Fruit fly (Drosophila melanogaster) whole organism, embryonic: Measurements from ENCODE around the gene Zip88E.

Experiments used
- Abd-B ChIP-seq: fragments of 200-800 bp; sonication (Bioruptor generic); optimal IDR thresholded peaks from 2 replicates; lab custom pipeline; 2018; ENCODE audit warnings: missing biosample characterization, mild to moderate bottlenecking, missing genetic modification characterization, moderate library complexity
- Bdp1 ChIP-seq: fragments of 200-800 bp; sonication (Bioruptor generic); optimal IDR thresholded peaks from 3 replicates; lab custom pipeline; 2016; ENCODE audit warnings: missing biosample characterization, missing genetic modification characterization
- CG10147 ChIP-seq: fragments of 200-800 bp; sonication (Bioruptor generic); optimal IDR thresholded peaks from 2 replicates; lab custom pipeline; 2019; ENCODE audit warnings: missing biosample characterization, mild to moderate bottlenecking, missing genetic modification characterization, moderate library complexity
- CG10431 ChIP-seq: fragments of 200-800 bp; sonication (Bioruptor generic); optimal IDR thresholded peaks from 3 replicates; lab custom pipeline; 2018; ENCODE audit warnings: missing biosample characterization, mild to moderate bottlenecking, missing genetic modification characterization
- CG12104 ChIP-seq: fragments of 200-800 bp; sonication (Bioruptor generic); optimal IDR thresholded peaks from 3 replicates; lab custom pipeline; 2016; ENCODE audit warnings: missing biosample characterization, missing genetic modification characterization
- CG12155 ChIP-seq: fragments of 200-800 bp; sonication (Bioruptor generic); optimal IDR thresholded peaks from 3 replicates; lab custom pipeline; 2016; ENCODE audit warnings: missing biosample characterization, missing genetic modification characterization
- CG12219 ChIP-seq: fragments of 200-800 bp; sonication (Bioruptor generic); optimal IDR thresholded peaks from 3 replicates; lab custom pipeline; 2018; ENCODE audit warnings: missing biosample characterization, mild to moderate bottlenecking, missing genetic modification characterization
- CG13624 ChIP-seq: fragments of 200-800 bp; sonication (Bioruptor generic); optimal IDR thresholded peaks from 2 replicates; lab custom pipeline; 2016; ENCODE audit warnings: missing biosample characterization, missing genetic modification characterization
- CG15073 ChIP-seq: fragments of 200-800 bp; sonication (Bioruptor generic); optimal IDR thresholded peaks from 2 replicates; lab custom pipeline; 2016; ENCODE audit warnings: missing biosample characterization, missing genetic modification characterization
- CG15601 ChIP-seq: fragments of 200-800 bp; sonication (Bioruptor generic); optimal IDR thresholded peaks from 3 replicates; lab custom pipeline; 2019; ENCODE audit warnings: missing biosample characterization, mild to moderate bottlenecking, missing genetic modification characterization, moderate library complexity
- CG16863 ChIP-seq: fragments of 200-800 bp; sonication (Bioruptor generic); optimal IDR thresholded peaks from 3 replicates; lab custom pipeline; 2016; ENCODE audit warnings: missing biosample characterization, missing genetic modification characterization
- CG17186 ChIP-seq: fragments of 200-800 bp; sonication (Bioruptor generic); optimal IDR thresholded peaks from 3 replicates; lab custom pipeline; 2017; ENCODE audit warnings: missing biosample characterization, missing genetic modification reagents, missing genetic modification characterization
- CG17385 ChIP-seq: fragments of 200-800 bp; sonication (Bioruptor generic); optimal IDR thresholded peaks from 3 replicates; lab custom pipeline; 2018; ENCODE audit warnings: missing biosample characterization, mild to moderate bottlenecking, missing genetic modification characterization
- CG18262 ChIP-seq: fragments of 200-800 bp; optimal IDR thresholded peaks from 3 replicates; lab custom pipeline; 2019; ENCODE audit warnings: missing biosample characterization, mild to moderate bottlenecking, missing genetic modification characterization, moderate library complexity
- CG18599 ChIP-seq: fragments of 200-800 bp; sonication (Bioruptor generic); optimal IDR thresholded peaks from 3 replicates; lab custom pipeline; 2017; ENCODE audit warnings: missing biosample characterization, missing genetic modification characterization, mild to moderate bottlenecking, moderate library complexity, missing genetic modification reagents
- CG2129 ChIP-seq: fragments of 200-800 bp; sonication (Bioruptor generic); IDR thresholded peaks from 2 replicates; pipeline ENCODE4 v1.3.6; 2022; ENCODE audit warnings: missing biosample characterization, missing genetic modification characterization; ENCODE audit not compliant: partially characterized antibody
- CG2678 ChIP-seq: fragments of 200-800 bp; sonication (Bioruptor generic); optimal IDR thresholded peaks from 3 replicates; lab custom pipeline; 2019; ENCODE audit warnings: missing biosample characterization, mild to moderate bottlenecking, missing genetic modification characterization, moderate library complexity
- CG33213 ChIP-seq: fragments of 200-800 bp; sonication (Bioruptor generic); optimal IDR thresholded peaks from 3 replicates; lab custom pipeline; 2016; ENCODE audit warnings: missing biosample characterization, missing genetic modification characterization
- CG7556 ChIP-seq: fragments of 200-800 bp; sonication (Bioruptor generic); optimal IDR thresholded peaks from 2 replicates; lab custom pipeline; 2017; ENCODE audit warnings: missing biosample characterization, mild to moderate bottlenecking, missing genetic modification characterization
- CG8089 ChIP-seq: fragments of 200-800 bp; sonication (Bioruptor generic); optimal IDR thresholded peaks from 3 replicates; lab custom pipeline; 2016; ENCODE audit warnings: missing biosample characterization, missing genetic modification characterization
- CG8359 ChIP-seq: fragments of 200-800 bp; sonication (Bioruptor generic); optimal IDR thresholded peaks from 2 replicates; lab custom pipeline; 2017; ENCODE audit warnings: missing biosample characterization, mild to moderate bottlenecking, missing genetic modification characterization, borderline replicate concordance
- CG8478 ChIP-seq: fragments of >200 bp; optimal IDR thresholded peaks from 2 replicates; lab custom pipeline; 2018
- D ChIP-seq, 2 experiments: fragments of 200-800 bp in 1 of 2; fragments of >200 bp in 1 of 2; sonication (Bioruptor generic) in 1 of 2; optimal IDR thresholded peaks; 2 replicates in 1 of 2; 3 replicates in 1 of 2; lab custom pipeline; 2017; ENCODE audit warnings: mild to moderate bottlenecking in 1 of 2, missing biosample characterization in 1 of 2, missing genetic modification characterization in 1 of 2, missing genetic modification reagents in 1 of 2
- Dek ChIP-seq: fragments of 200-800 bp; sonication (Bioruptor generic); optimal IDR thresholded peaks from 3 replicates; lab custom pipeline; 2019; ENCODE audit warnings: missing biosample characterization, mild to moderate bottlenecking, missing genetic modification characterization, moderate library complexity
- Dfd ChIP-seq, 2 experiments: fragments of >200 bp; optimal IDR thresholded peaks; 2 replicates each; lab custom pipeline; 2017; ENCODE audit warnings: missing biosample characterization in 2 of 2, missing genetic modification characterization in 2 of 2
- Ets97D ChIP-seq: fragments of 200-800 bp; sonication (Bioruptor generic); optimal IDR thresholded peaks from 3 replicates; lab custom pipeline; 2016; ENCODE audit warnings: missing biosample characterization, missing genetic modification characterization
- Fer1 ChIP-seq: fragments of 200-800 bp; sonication (Bioruptor generic); optimal IDR thresholded peaks from 2 replicates; lab custom pipeline; 2017; ENCODE audit warnings: missing biosample characterization, mild to moderate bottlenecking, missing genetic modification characterization
- HLH3B ChIP-seq: fragments of 200-800 bp; sonication (Bioruptor generic); IDR thresholded peaks from 2 replicates; pipeline ENCODE4 v1.3.6; 2022; ENCODE audit warnings: missing biosample characterization, missing genetic modification characterization
- Hey ChIP-seq: fragments of 200-800 bp; sonication (Bioruptor generic); optimal IDR thresholded peaks from 3 replicates; lab custom pipeline; 2018; ENCODE audit warnings: missing biosample characterization, mild to moderate bottlenecking, missing genetic modification characterization
- MBD-R2 ChIP-seq: fragments of 200-800 bp; sonication (Bioruptor generic); IDR thresholded peaks from 2 replicates; pipeline ENCODE4 v1.3.6; 2022; ENCODE audit warnings: missing biosample characterization, missing genetic modification characterization
- Myb ChIP-seq: fragments of 200-800 bp; sonication (Bioruptor generic); optimal IDR thresholded peaks from 2 replicates; lab custom pipeline; 2016; ENCODE audit warnings: missing biosample characterization, missing genetic modification characterization
- Oli ChIP-seq: fragments of 200-800 bp; sonication (Bioruptor generic); optimal IDR thresholded peaks from 2 replicates; lab custom pipeline; 2018; ENCODE audit warnings: missing biosample characterization, mild to moderate bottlenecking, missing genetic modification characterization, moderate library complexity
- PHDP ChIP-seq: fragments of 200-800 bp; sonication (Bioruptor generic); optimal IDR thresholded peaks from 3 replicates; lab custom pipeline; 2018; ENCODE audit warnings: missing biosample characterization, mild to moderate bottlenecking, missing genetic modification characterization, moderate library complexity
- Vsx1 ChIP-seq: fragments of 200-800 bp; sonication (Bioruptor generic); optimal IDR thresholded peaks from 2 replicates; lab custom pipeline; 2017; ENCODE audit warnings: missing biosample characterization, mild to moderate bottlenecking, missing genetic modification characterization, missing genetic modification reagents
- bbx ChIP-seq: fragments of 200-800 bp; sonication (Bioruptor generic); IDR thresholded peaks from 2 replicates; pipeline ENCODE4 v1.3.6; 2022; ENCODE audit warnings: missing biosample characterization, missing genetic modification characterization; ENCODE audit not compliant: partially characterized antibody
- btn ChIP-seq: fragments of 200-800 bp; sonication (Bioruptor generic); optimal IDR thresholded peaks from 2 replicates; lab custom pipeline; 2016; ENCODE audit warnings: missing biosample characterization, missing genetic modification characterization
- fd3F ChIP-seq: fragments of 200-800 bp; sonication (Bioruptor generic); optimal IDR thresholded peaks from 2 replicates; lab custom pipeline; 2018; ENCODE audit warnings: missing biosample characterization, mild to moderate bottlenecking, missing genetic modification characterization, moderate library complexity
- fd64A ChIP-seq: fragments of 200-800 bp; sonication (Bioruptor generic); optimal IDR thresholded peaks from 3 replicates; lab custom pipeline; 2018; ENCODE audit warnings: missing biosample characterization, mild to moderate bottlenecking, missing genetic modification characterization
- gem ChIP-seq: fragments of 200-800 bp; sonication (Bioruptor generic); optimal IDR thresholded peaks from 2 replicates; lab custom pipeline; 2019; ENCODE audit warnings: missing biosample characterization, mild to moderate bottlenecking, missing genetic modification characterization, moderate library complexity
- gsb-n ChIP-seq: fragments of 200-800 bp; sonication (Bioruptor generic); optimal IDR thresholded peaks from 3 replicates; lab custom pipeline; 2018; ENCODE audit warnings: missing biosample characterization, mild to moderate bottlenecking, missing genetic modification characterization
- knrl ChIP-seq: fragments of 200-800 bp; sonication (Bioruptor generic); IDR thresholded peaks from 3 replicates; pipeline ENCODE4 v1.3.6; 2022; ENCODE audit warnings: missing biosample characterization, missing genetic modification characterization; ENCODE audit not compliant: partially characterized antibody
- maf-S ChIP-seq: fragments of 200-800 bp; sonication (Bioruptor generic); optimal IDR thresholded peaks from 2 replicates; lab custom pipeline; 2016; ENCODE audit warnings: missing biosample characterization, missing genetic modification characterization
- onecut ChIP-seq: fragments of 200-800 bp; sonication (Bioruptor generic); IDR thresholded peaks from 2 replicates; pipeline ENCODE4 v1.3.6; 2022; ENCODE audit warnings: missing biosample characterization, missing genetic modification characterization
- pzg ChIP-seq: fragments of 200-800 bp; sonication (Bioruptor generic); optimal IDR thresholded peaks from 3 replicates; lab custom pipeline; 2018; ENCODE audit warnings: missing biosample characterization, mild to moderate bottlenecking, missing genetic modification characterization, moderate library complexity
- tin ChIP-seq: fragments of 200-800 bp; sonication (Bioruptor generic); optimal IDR thresholded peaks from 3 replicates; lab custom pipeline; 2016; ENCODE audit warnings: missing biosample characterization, missing genetic modification characterization
- tll ChIP-seq, 2 experiments: fragments of 200-800 bp in 1 of 2; fragments of >200 bp in 1 of 2; sonication (Bioruptor generic) in 1 of 2; optimal IDR thresholded peaks; 2 replicates each; lab custom pipeline; 2017 to 2019; ENCODE audit warnings: missing biosample characterization in 2 of 2, missing genetic modification characterization in 2 of 2, mild to moderate bottlenecking in 1 of 2, moderate library complexity in 1 of 2
- twi ChIP-seq: fragments of 200-800 bp; optimal IDR thresholded peaks from 2 replicates; lab custom pipeline; 2019; ENCODE audit warnings: missing biosample characterization, mild to moderate bottlenecking, missing genetic modification characterization, moderate library complexity
- vvl ChIP-seq: fragments of 200-800 bp; sonication (Bioruptor generic); IDR thresholded peaks from 2 replicates; pipeline ENCODE4 v1.3.6; 2022; ENCODE audit warnings: missing biosample characterization, missing genetic modification characterization
- z ChIP-seq: fragments of 200-800 bp; sonication (Bioruptor generic); IDR thresholded peaks from 3 replicates; pipeline ENCODE4 v1.3.6; 2022; ENCODE audit warnings: missing biosample characterization, missing genetic modification characterization

The Zip88E gene

DNA sequence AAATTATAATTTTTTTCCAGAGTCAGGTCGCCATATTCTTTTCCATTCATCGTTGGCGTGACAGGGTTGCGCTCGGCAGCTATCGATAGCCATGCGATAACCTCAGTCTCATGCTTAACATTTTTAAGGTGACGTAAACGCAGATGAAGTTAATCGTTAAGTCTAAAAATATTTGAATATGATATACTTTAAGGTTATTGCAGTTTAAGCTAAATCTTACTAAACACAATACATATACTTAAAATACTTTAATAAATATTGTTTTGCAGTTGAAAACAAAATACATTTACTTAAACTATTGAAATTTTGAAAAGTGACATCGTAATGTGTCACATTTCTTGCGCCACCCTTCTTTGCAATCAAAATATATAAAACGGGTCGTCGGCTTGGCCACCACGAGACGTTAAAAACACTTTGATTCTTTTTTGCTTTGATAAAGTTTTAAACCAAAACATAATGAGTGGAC lies 6.7 kb downstream of the Zip88E start, which contains the start of the genes Cp190 and CG4338 (continued):
- peak; percentile 96 for TF ChIP-seq HLH3B
- TF ChIP-seq CG17186 (GFP tag; lab: Kevin White, UChicago), result peak; percentile 91
- TF ChIP-seq Dek (tag; lab: Kevin White, UChicago), result peak; percentile 98
- TF ChIP-seq Ets97D (GFP tag; lab: Kevin White, UChicago), result peak; percentile 94
- TF ChIP-seq Dfd (GFP tag; optimal IDR thresholded peaks at IDR 0.05; lab: Kevin White, UChicago), result no peak
- TF ChIP-seq Abd-B (GFP tag; lab: Kevin White, UChicago), result peak; percentile 99
- no peak for TF ChIP-seq D (optimal IDR thresholded peaks at IDR 0.05; lab: Kevin White, UChicago)
- TF ChIP-seq D (GFP tag; optimal IDR thresholded peaks at IDR 0.05; lab: Kevin White, UChicago), result peak; percentile 96
- peak; percentile 99 for TF ChIP-seq gem (tag; lab: Kevin White, UChicago)
- TF ChIP-seq CG15073 (GFP tag; lab: Kevin White, UChicago), result peak; percentile 78
- TF ChIP-seq pzg, result peak; percentile 78
- TF ChIP-seq CG17385 (GFP tag; lab: Kevin White, UChicago), result peak; percentile 97
- peak; percentile 98 for TF ChIP-seq CG10147 (GFP tag; lab: Kevin White, UChicago)
- TF ChIP-seq Fer1, result peak; percentile 98
- peak; percentile 99 for TF ChIP-seq CG18262 (tag; lab: Kevin White, UChicago)
- TF ChIP-seq bbx (GFP tag; lab: Robert Waterston, UW), result peak; percentile 78
- TF ChIP-seq CG7556 (GFP tag; lab: Kevin White, UChicago), result peak; percentile 98
- no peak for TF ChIP-seq CG8478
- TF ChIP-seq CG12104, result peak; percentile 98
- peak; percentile 98 for TF ChIP-seq vvl
- peak; percentile 94 for TF ChIP-seq Vsx1 (GFP tag; lab: Kevin White, UChicago)
- peak; percentile 98 for TF ChIP-seq gsb-n
- peak; percentile 98 for TF ChIP-seq tin
- peak; percentile 83 for TF ChIP-seq maf-S (GFP tag; lab: Kevin White, UChicago)
- peak; percentile 83 for TF ChIP-seq CG8089
- TF ChIP-seq knrl (GFP tag; lab: Robert Waterston, UW), result peak; percentile 81
- peak; percentile 98 for TF ChIP-seq MBD-R2 (GFP tag; lab: Robert Waterston, UW)
- TF ChIP-seq CG16863 (GFP tag; lab: Kevin White, UChicago), result peak; percentile 90
- peak; percentile 91 for TF ChIP-seq CG13624 (GFP tag; lab: Kevin White, UChicago)
- TF ChIP-seq CG8359 (GFP tag; lab: Kevin White, UChicago), result peak; percentile 89
- TF ChIP-seq z, result peak; percentile 64; the same call in 1 of the 3 replicates
- TF ChIP-seq btn (GFP tag; lab: Kevin White, UChicago), result peak; percentile 35
- TF ChIP-seq Oli (tag; lab: Kevin White, UChicago), result peak; percentile 98
- TF ChIP-seq CG12219 (GFP tag; lab: Kevin White, UChicago), result peak; percentile 97
- peak; percentile 85 for TF ChIP-seq CG33213 (GFP tag; lab: Kevin White, UChicago)
- peak; percentile 99 for TF ChIP-seq CG2678 (tag; lab: Kevin White, UChicago)
- TF ChIP-seq CG2129, result 0 out of 2 replicates have a peak, but pooled peaks have one; percentile 29
- peak; percentile 90 for TF ChIP-seq Hey (tag; lab: Kevin White, UChicago)
- TF ChIP-seq Bdp1 (GFP tag; lab: Kevin White, UChicago), result peak; percentile 87
- TF ChIP-seq Myb (GFP tag; lab: Kevin White, UChicago), result peak; percentile 79
- TF ChIP-seq CG12155 (GFP tag; lab: Kevin White, UChicago), result peak; percentile 97
- TF ChIP-seq CG18599 (GFP tag; lab: Kevin White, UChicago), result peak; percentile 98
- TF ChIP-seq PHDP (tag; lab: Kevin White, UChicago), result peak; percentile 99
- peak; percentile 98 for TF ChIP-seq twi
- peak; percentile 83 to 87 for TF ChIP-seq tll (GFP tag; optimal IDR thresholded peaks at IDR 0.05; lab: Kevin White, UChicago)
- TF ChIP-seq CG10431 (GFP tag; lab: Kevin White, UChicago), result peak; percentile 96
- TF ChIP-seq onecut, result peak; percentile 93
- peak; percentile 98 for TF ChIP-seq CG15601 (tag; lab: Kevin White, UChicago)
- peak; percentile 98 for TF ChIP-seq fd3F (GFP tag; lab: Kevin White, UChicago)
- TF ChIP-seq fd64A (GFP tag; lab: Kevin White, UChicago), result peak; percentile 85
